Worm (Caenorhabditis elegans) whole organism, mixed stage, embryonic: ENCODE data around the gene glrx-3.

Experiments used
- pha-4 ChIP-seq: fragments of 150-350 bp; optimal IDR thresholded peaks from 2 replicates; lab custom pipeline; 2018; ENCODE audit warnings: missing biosample characterization, missing genetic modification reagents, missing genetic modification characterization
- unc-62 ChIP-seq: fragments of 150-350 bp; optimal IDR thresholded peaks from 2 replicates; lab custom pipeline; 2014; ENCODE audit warnings: missing biosample characterization, missing genetic modification reagents, missing genetic modification characterization

ce11 chrV:4386173-4386572, 45.1 kb upstream of the glrx-3 start, which contains the start of gene F13A2.10:
- TF ChIP-seq unc-62 (no peak), pha-4 (no peak)
